Fruit fly (Drosophila melanogaster): Measurements from ENCODE around the gene Gr66a.

DNA sequence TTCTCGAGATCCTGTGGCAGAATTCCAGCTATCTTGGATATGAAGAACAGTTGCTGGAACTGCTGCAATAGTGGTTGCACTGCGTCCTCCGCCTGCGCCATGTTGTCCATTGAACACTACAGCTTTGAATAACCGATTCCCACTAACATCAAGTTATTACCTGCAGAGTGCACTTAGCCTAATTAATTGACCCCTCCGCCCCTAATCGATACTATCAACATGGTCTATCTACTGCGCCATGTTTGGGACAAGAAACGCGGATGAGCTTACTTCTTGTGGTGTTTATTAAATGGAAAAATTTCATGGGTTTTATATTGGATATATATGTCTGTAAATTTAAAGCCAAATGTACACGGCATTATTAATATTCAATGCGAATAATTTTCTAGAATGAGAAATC, at the start of gene Gr66a:
- no peak for TF ChIP-seq Sox15 (GFP tag; optimal IDR thresholded peaks at IDR 0.05)
- TF ChIP-seq CG3032 (tag; optimal IDR thresholded peaks at IDR 0.05), result no peak
- no peak for TF ChIP-seq ss (GFP tag; optimal IDR thresholded peaks at IDR 0.05)

Data from whole organism, prepupa.